Fruit fly (Drosophila melanogaster): ENCODE results near the gene MED14.

- TF ChIP-seq psq (optimal IDR thresholded peaks at IDR 0.05), result no peak
- TF ChIP-seq h (optimal IDR thresholded peaks at IDR 0.05), result no peak
- TF ChIP-seq insv (optimal IDR thresholded peaks at IDR 0.05), result no peak
- no peak for TF ChIP-seq Sin3A (optimal IDR thresholded peaks at IDR 0.05)
These were observed 795 bp upstream of the MED14 start for dm6 chr3L:592251-592650.
